Worm (Caenorhabditis elegans): Measurements from ENCODE around the gene F41C3.1.

F41C3.1 gene

ce11 chrII:4739984-4740462 lies 12.1 kb upstream of the F41C3.1 start, which contains the start of gene eas-1:
eas-1 (plus strand) TSS chrII:4740412.
- no peak for TF ChIP-seq nhr-11 (tag; optimal IDR thresholded peaks at IDR 0.05)
- no peak for TF ChIP-seq alr-1 (tag; optimal IDR thresholded peaks at IDR 0.05)
- TF ChIP-seq nhr-6 (tag; optimal IDR thresholded peaks at IDR 0.05): no peak
- no peak for TF ChIP-seq ztf-4 (tag; optimal IDR thresholded peaks at IDR 0.05)
- TF ChIP-seq egl-27 (tag; optimal IDR thresholded peaks at IDR 0.05): no peak
- peak; percentile 28 for TF ChIP-seq nhr-129 (tag; optimal IDR thresholded peaks at IDR 0.05)
- TF ChIP-seq nhr-25 (tag; optimal IDR thresholded peaks at IDR 0.05): peak; percentile 75
- no peak for TF ChIP-seq elt-3 (tag; optimal IDR thresholded peaks at IDR 0.05)
- peak; percentile 95 for TF ChIP-seq gmeb-1 (tag; optimal IDR thresholded peaks at IDR 0.05)
- peak; percentile 60 for TF ChIP-seq nhr-21 (tag; optimal IDR thresholded peaks at IDR 0.05)
- TF ChIP-seq mdl-1 (tag; optimal IDR thresholded peaks at IDR 0.05): peak; percentile 73 to 88
- TF ChIP-seq snpc-4 (tag; optimal IDR thresholded peaks at IDR 0.05): peak; percentile 28
- peak; percentile 84 for TF ChIP-seq unc-55 (GFP tag; optimal IDR thresholded peaks at IDR 0.05)
- TF ChIP-seq mab-5 (tag; optimal IDR thresholded peaks at IDR 0.05): peak; percentile 35
- TF ChIP-seq sma-3 (GFP tag; optimal IDR thresholded peaks at IDR 0.05): peak; percentile 75
- TF ChIP-seq nhr-10 (tag; optimal IDR thresholded peaks at IDR 0.05): no peak
- TF ChIP-seq sem-4 (tag; optimal IDR thresholded peaks at IDR 0.05): peak; percentile 39
- peak; percentile 27 for TF ChIP-seq ZK546.5 (tag; optimal IDR thresholded peaks at IDR 0.05)
- TF ChIP-seq C34F6.9 (tag; optimal IDR thresholded peaks at IDR 0.05): peak; percentile 86
- TF ChIP-seq sma-9 (GFP tag; optimal IDR thresholded peaks at IDR 0.05): peak; percentile 87
- TF ChIP-seq sma-9 (tag; optimal IDR thresholded peaks at IDR 0.05): no peak
- TF ChIP-seq blmp-1 (tag; optimal IDR thresholded peaks at IDR 0.05; ENCODE audit: insufficient read depth): peak; percentile 14
- peak; percentile 65 for TF ChIP-seq F13H6.1 (tag; optimal IDR thresholded peaks at IDR 0.05)
- peak; percentile 41 for TF ChIP-seq lin-11 (tag; optimal IDR thresholded peaks at IDR 0.05)
- TF ChIP-seq fos-1 (tag; optimal IDR thresholded peaks at IDR 0.05): peak; percentile 40
- no peak for TF ChIP-seq nhr-77 (tag; optimal IDR thresholded peaks at IDR 0.05)
- TF ChIP-seq skn-1 (tag; optimal IDR thresholded peaks at IDR 0.05): peak; percentile 32
- peak; percentile 74 to 90 for TF ChIP-seq lsy-2 (tag; optimal IDR thresholded peaks at IDR 0.05)
- TF ChIP-seq Y55F3AM.14 (GFP tag; optimal IDR thresholded peaks at IDR 0.05): no peak
- no peak for TF ChIP-seq nhr-12 (tag; optimal IDR thresholded peaks at IDR 0.05)
- no peak for TF ChIP-seq elt-1 (tag; optimal IDR thresholded peaks at IDR 0.05)
- TF ChIP-seq lin-39 (tag; optimal IDR thresholded peaks at IDR 0.05): no peak
- TF ChIP-seq lin-13 (GFP tag; optimal IDR thresholded peaks at IDR 0.05): peak; percentile 58
- TF ChIP-seq crh-2 (tag; optimal IDR thresholded peaks at IDR 0.05): peak; percentile 95
- no peak for TF ChIP-seq nhr-237 (tag; optimal IDR thresholded peaks at IDR 0.05)
- TF ChIP-seq aly-2 (tag; optimal IDR thresholded peaks at IDR 0.05): no peak

- TF ChIP-seq unc-62 (GFP tag; optimal IDR thresholded peaks at IDR 0.05): no peak
- TF ChIP-seq ztf-4 (tag; optimal IDR thresholded peaks at IDR 0.05): no peak
- no peak for TF ChIP-seq ztf-11 (tag; optimal IDR thresholded peaks at IDR 0.05)
- TF ChIP-seq nhr-6 (tag; optimal IDR thresholded peaks at IDR 0.05): peak; percentile 0
- no peak for TF ChIP-seq sem-4 (tag; optimal IDR thresholded peaks at IDR 0.05)
- no peak for TF ChIP-seq unc-39 (tag; optimal IDR thresholded peaks at IDR 0.05)
- no peak for TF ChIP-seq lin-11 (tag; optimal IDR thresholded peaks at IDR 0.05)
- TF ChIP-seq nhr-21 (tag; optimal IDR thresholded peaks at IDR 0.05): peak; percentile 28
- TF ChIP-seq lin-39 (tag; optimal IDR thresholded peaks at IDR 0.05): no peak
- TF ChIP-seq lin-13 (GFP tag; optimal IDR thresholded peaks at IDR 0.05): no peak
- no peak for TF ChIP-seq snpc-4 (tag; optimal IDR thresholded peaks at IDR 0.05)
- TF ChIP-seq nhr-77 (tag; optimal IDR thresholded peaks at IDR 0.05): no peak
- no peak for TF ChIP-seq zag-1 (tag; optimal IDR thresholded peaks at IDR 0.05)
- TF ChIP-seq aly-2 (tag; optimal IDR thresholded peaks at IDR 0.05): no peak
- no peak for TF ChIP-seq skn-1 (tag; optimal IDR thresholded peaks at IDR 0.05)
- no peak for TF ChIP-seq elt-1 (tag; optimal IDR thresholded peaks at IDR 0.05)
- no peak for TF ChIP-seq F13H6.1 (tag; optimal IDR thresholded peaks at IDR 0.05)
- no peak for TF ChIP-seq mbf-1 (tag; optimal IDR thresholded peaks at IDR 0.05)
- no peak for TF ChIP-seq lsy-2 (tag; optimal IDR thresholded peaks at IDR 0.05)
- TF ChIP-seq crh-2 (tag; optimal IDR thresholded peaks at IDR 0.05): peak; percentile 19
- no peak for TF ChIP-seq nhr-10 (tag; optimal IDR thresholded peaks at IDR 0.05)
- no peak for TF ChIP-seq ZK546.5 (tag; optimal IDR thresholded peaks at IDR 0.05)
- TF ChIP-seq peb-1 (tag; optimal IDR thresholded peaks at IDR 0.05): no peak
- no peak for TF ChIP-seq Y55F3AM.14 (GFP tag; optimal IDR thresholded peaks at IDR 0.05)
- TF ChIP-seq egl-27 (tag; optimal IDR thresholded peaks at IDR 0.05): no peak
- no peak for TF ChIP-seq ama-1 (optimal IDR thresholded peaks at IDR 0.05)
- TF ChIP-seq nhr-129 (tag; optimal IDR thresholded peaks at IDR 0.05): no peak
- no peak for TF ChIP-seq nhr-237 (tag; optimal IDR thresholded peaks at IDR 0.05)
- no peak for TF ChIP-seq ztf-1 (GFP tag; conservative IDR thresholded peaks at IDR 0.05)
- no peak for TF ChIP-seq nhr-12 (tag; optimal IDR thresholded peaks at IDR 0.05)
- no peak for TF ChIP-seq dmd-4 (tag; optimal IDR thresholded peaks at IDR 0.05)
- TF ChIP-seq ceh-82 (tag; optimal IDR thresholded peaks at IDR 0.05): no peak
- no peak for TF ChIP-seq R02D3.7 (tag; optimal IDR thresholded peaks at IDR 0.05)
- TF ChIP-seq nhr-25 (tag; optimal IDR thresholded peaks at IDR 0.05): no peak
- TF ChIP-seq fos-1 (tag; optimal IDR thresholded peaks at IDR 0.05): peak; percentile 69
- peak; percentile 4 for TF ChIP-seq gmeb-1 (tag; optimal IDR thresholded peaks at IDR 0.05)
- no peak for TF ChIP-seq unc-55 (GFP tag; optimal IDR thresholded peaks at IDR 0.05)
- TF ChIP-seq nhr-11 (tag; optimal IDR thresholded peaks at IDR 0.05): no peak
- TF ChIP-seq alr-1 (tag; optimal IDR thresholded peaks at IDR 0.05): no peak
- no peak for TF ChIP-seq ceh-16 (tag; optimal IDR thresholded peaks at IDR 0.05)
- TF ChIP-seq mdl-1 (tag; optimal IDR thresholded peaks at IDR 0.05): no peak
- no peak for TF ChIP-seq C34F6.9 (tag; optimal IDR thresholded peaks at IDR 0.05)
These were observed 10.4 kb upstream of the F41C3.1 start, which contains the start of gene acs-11 for ce11 chrII:4741527-4742187. acs-11 (plus strand) TSS chrII:4742137.
